Worm (Caenorhabditis elegans) whole organism, mixed stage, embryonic: Measurements from ENCODE around the gene nspg-12.

Experiments
- M03D4.4 ChIP-seq: sonication (generic microtip); optimal IDR thresholded peaks from 2 replicates; lab custom pipeline; 2017; ENCODE audit warnings: mild to moderate bottlenecking, missing genetic modification characterization, missing compliant biosample characterization
- bed-3 ChIP-seq: fragments of 200-800 bp; sonication (Bioruptor generic); optimal IDR thresholded peaks from 3 replicates; lab custom pipeline; 2018; ENCODE audit warnings: mild to moderate bottlenecking, missing genetic modification characterization, moderate library complexity, missing compliant biosample characterization
- ceh-39 ChIP-seq: fragments of 150-350 bp; optimal IDR thresholded peaks from 2 replicates; lab custom pipeline; 2014; ENCODE audit warnings: missing biosample characterization, missing genetic modification characterization
- ceh-43 ChIP-seq: fragments of 200-800 bp; sonication (Bioruptor generic); optimal IDR thresholded peaks from 2 replicates; lab custom pipeline; 2018; ENCODE audit warnings: mild to moderate bottlenecking, missing genetic modification characterization, moderate library complexity, missing compliant biosample characterization
- ceh-83 ChIP-seq: fragments of 200-800 bp; sonication (Bioruptor generic); optimal IDR thresholded peaks from 2 replicates; lab custom pipeline; 2018; ENCODE audit warnings: mild to moderate bottlenecking, missing genetic modification characterization, missing compliant biosample characterization
- ces-1 ChIP-seq: fragments of 150-350 bp; optimal IDR thresholded peaks from 2 replicates; lab custom pipeline; 2014; ENCODE audit warnings: missing biosample characterization, missing genetic modification reagents, missing genetic modification characterization
- cnd-1 ChIP-seq: fragments of 200-800 bp; sonication (Bioruptor generic); optimal IDR thresholded peaks from 2 replicates; lab custom pipeline; 2018; ENCODE audit warnings: mild to moderate bottlenecking, missing genetic modification characterization, missing compliant biosample characterization
- elt-1 ChIP-seq: sonication (generic microtip); optimal IDR thresholded peaks from 2 replicates; lab custom pipeline; 2017; ENCODE audit warnings: missing genetic modification characterization, mild to moderate bottlenecking, missing compliant biosample characterization, antibody characterized with exemption, moderate library complexity, borderline replicate concordance; ENCODE audit not compliant: insufficient read depth
- elt-3 ChIP-seq: fragments of 150-350 bp; optimal IDR thresholded peaks from 2 replicates; lab custom pipeline; 2014; ENCODE audit warnings: missing biosample characterization, missing genetic modification characterization
- ham-2 ChIP-seq: fragments of 200-800 bp; sonication (Bioruptor generic); optimal IDR thresholded peaks from 2 replicates; lab custom pipeline; 2018; ENCODE audit warnings: mild to moderate bottlenecking, missing genetic modification characterization, missing compliant biosample characterization
- hlh-1 ChIP-seq: fragments of 150-350 bp; optimal IDR thresholded peaks from 2 replicates; lab custom pipeline; 2014; ENCODE audit warnings: missing biosample characterization, missing genetic modification reagents, missing genetic modification characterization
- lin-13 ChIP-seq: fragments of 150-350 bp; optimal IDR thresholded peaks from 2 replicates; lab custom pipeline; 2014; ENCODE audit warnings: missing biosample characterization, missing genetic modification characterization
- lin-32 ChIP-seq: fragments of 200-800 bp; sonication (Bioruptor generic); optimal IDR thresholded peaks from 2 replicates; lab custom pipeline; 2018; ENCODE audit warnings: mild to moderate bottlenecking, missing genetic modification characterization, missing compliant biosample characterization
- lsy-2 ChIP-seq: fragments of 150-350 bp; optimal IDR thresholded peaks from 2 replicates; lab custom pipeline; 2014; ENCODE audit warnings: missing biosample characterization, missing genetic modification characterization
- mep-1 ChIP-seq: fragments of 150-350 bp; optimal IDR thresholded peaks from 2 replicates; lab custom pipeline; 2017; ENCODE audit warnings: missing biosample characterization, missing genetic modification reagents, missing genetic modification characterization, inconsistent platforms
- mls-2 ChIP-seq: sonication (generic microtip); optimal IDR thresholded peaks from 2 replicates; lab custom pipeline; 2016; ENCODE audit warnings: mild to moderate bottlenecking, missing genetic modification characterization, moderate library complexity, missing compliant biosample characterization
- nhr-2 ChIP-seq: fragments of 150-350 bp; optimal IDR thresholded peaks from 2 replicates; lab custom pipeline; 2014; ENCODE audit warnings: missing biosample characterization, missing genetic modification characterization
- nhr-237 ChIP-seq: fragments of 150-350 bp; optimal IDR thresholded peaks from 2 replicates; lab custom pipeline; 2014; ENCODE audit warnings: missing biosample characterization, missing genetic modification characterization
- nhr-28 ChIP-seq: fragments of 150-350 bp; optimal IDR thresholded peaks from 2 replicates; lab custom pipeline; 2014; ENCODE audit warnings: missing biosample characterization, missing genetic modification characterization
- nhr-76 ChIP-seq: sonication (generic microtip); optimal IDR thresholded peaks from 2 replicates; lab custom pipeline; 2017; ENCODE audit warnings: missing biosample characterization, missing genetic modification characterization
- pha-4 ChIP-seq: fragments of 150-350 bp; optimal IDR thresholded peaks from 2 replicates; lab custom pipeline; 2018; ENCODE audit warnings: missing biosample characterization, missing genetic modification reagents, missing genetic modification characterization
- sem-2 ChIP-seq: fragments of 200-800 bp; sonication (Bioruptor generic); optimal IDR thresholded peaks from 2 replicates; lab custom pipeline; 2018; ENCODE audit warnings: mild to moderate bottlenecking, missing genetic modification characterization, missing compliant biosample characterization
- snpc-4 ChIP-seq: fragments of 150-350 bp; optimal IDR thresholded peaks from 2 replicates; lab custom pipeline; 2014; ENCODE audit warnings: missing biosample characterization, missing genetic modification characterization
- sptf-1 ChIP-seq: sonication (generic microtip); optimal IDR thresholded peaks from 2 replicates; lab custom pipeline; 2017; ENCODE audit warnings: mild to moderate bottlenecking, missing genetic modification characterization, moderate library complexity, missing compliant biosample characterization
- tbx-8 ChIP-seq: fragments of 200-800 bp; sonication (Bioruptor generic); optimal IDR thresholded peaks from 2 replicates; lab custom pipeline; 2018; ENCODE audit warnings: mild to moderate bottlenecking, missing genetic modification characterization, moderate library complexity, missing compliant biosample characterization
- unc-39 ChIP-seq: fragments of 150-350 bp; optimal IDR thresholded peaks from 2 replicates; lab custom pipeline; 2014; ENCODE audit warnings: missing biosample characterization, missing genetic modification characterization
- zip-8 ChIP-seq: fragments of 150-350 bp; optimal IDR thresholded peaks from 2 replicates; lab custom pipeline; 2014; ENCODE audit warnings: missing biosample characterization, missing genetic modification characterization

The nspg-12 gene

ce11 chrX:5243382-5243979 lies 13.6 kb upstream of the nspg-12 start, which contains the start of gene mtm-5:
Gene mtm-5 (minus strand): TSS chrX:5243408.
- no peak for TF ChIP-seq mls-2 (tag; lab: Kevin White, UChicago)
- no peak for TF ChIP-seq ceh-43 (GFP tag; lab: Kevin White, UChicago)
- TF ChIP-seq ces-1, result peak; percentile 78
- TF ChIP-seq lsy-2 (tag; lab: Kevin White, UChicago), result no peak
- peak; percentile 79 for TF ChIP-seq lin-32
- TF ChIP-seq, all 35 proteins: peak for 2

ce11 chrX:5244041-5244440 lies 13.1 kb upstream of the nspg-12 start, which contains the start of gene Y34B4A.7:
Gene Y34B4A.7 (plus strand): TSS chrX:5244337.
- TF ChIP-seq sem-2 (GFP tag; lab: Kevin White, UChicago) (no peak), ces-1 (no peak), sptf-1 (tag; lab: Kevin White, UChicago) (peak; percentile 6), elt-3 (tag; lab: Kevin White, UChicago) (no peak), lsy-2 (tag; lab: Kevin White, UChicago) (peak; percentile 39), nhr-28 (tag; lab: Kevin White, UChicago) (no peak), pha-4 (tag; lab: Kevin White, UChicago) (peak; percentile 51), nhr-237 (tag; lab: Kevin White, UChicago) (no peak), cnd-1 (tag; lab: Kevin White, UChicago) (no peak), mep-1 (tag; lab: Kevin White, UChicago) (peak; percentile 23), lin-13 (tag; lab: Kevin White, UChicago) (peak; percentile 76), hlh-1 (tag; lab: Kevin White, UChicago) (peak; percentile 28)

- no peak for TF ChIP-seq M03D4.4 (tag; lab: Kevin White, UChicago)
- TF ChIP-seq zip-8 (tag; lab: Kevin White, UChicago), result peak; percentile 69
These were observed 8.3 kb upstream of the nspg-12 start for ce11 chrX:5248754-5249153.

- TF ChIP-seq ces-1 (no peak), nhr-76 (tag; lab: Kevin White, UChicago) (no peak), lsy-2 (tag; lab: Kevin White, UChicago) (no peak), elt-3 (tag; lab: Kevin White, UChicago) (no peak), snpc-4 (tag; lab: Kevin White, UChicago) (no peak), M03D4.4 (tag; lab: Kevin White, UChicago) (no peak), mep-1 (tag; lab: Kevin White, UChicago) (no peak), nhr-2 (no peak), tbx-8 (GFP tag; lab: Kevin White, UChicago) (no peak)
These were observed 7.5 kb upstream of the nspg-12 start, which contains the start of gene Y34B4A.10 for ce11 chrX:5249603-5250002. Gene Y34B4A.10 (plus strand): TSS chrX:5249903.

- TF ChIP-seq bed-3 (GFP tag; lab: Kevin White, UChicago) (no peak), pha-4 (tag; lab: Kevin White, UChicago) (no peak), ceh-39 (tag; lab: Kevin White, UChicago) (no peak), snpc-4 (tag; lab: Kevin White, UChicago) (no peak), elt-1 (no peak), nhr-237 (tag; lab: Kevin White, UChicago) (no peak), ceh-83 (no peak)
These were observed 4.3 kb upstream of the nspg-12 start, which contains the start of gene nspg-14 for ce11 chrX:5252798-5253197. Gene nspg-14 (plus strand): TSS chrX:5253047.

ce11 chrX:5254894-5255293 lies 2.2 kb upstream of the nspg-12 start, which contains the start of gene nspg-13:
Gene nspg-13 (plus strand): TSS chrX:5255194.
- TF ChIP-seq bed-3 (GFP tag; lab: Kevin White, UChicago), result no peak
- TF ChIP-seq ham-2, result no peak
- no peak for TF ChIP-seq ces-1
- no peak for TF ChIP-seq hlh-1 (tag; lab: Kevin White, UChicago)
- no peak for TF ChIP-seq zip-8 (tag; lab: Kevin White, UChicago)
- no peak for TF ChIP-seq unc-39 (tag; lab: Kevin White, UChicago)
- TF ChIP-seq elt-1, result no peak
- TF ChIP-seq lsy-2 (tag; lab: Kevin White, UChicago), result no peak
- TF ChIP-seq snpc-4 (tag; lab: Kevin White, UChicago), result no peak
- TF ChIP-seq, all 35 proteins: peak for 0
